Worm (Caenorhabditis elegans): Measurements from ENCODE around the gene aat-6.

ce11 chrV:11486680-11487079 lies 16.2 kb upstream of the aat-6 start, which contains the start of gene T11F9.10:
- no peak for TF ChIP-seq ceh-79 (tag; optimal IDR thresholded peaks at IDR 0.05)
- no peak for TF ChIP-seq snpc-1.1 (tag; optimal IDR thresholded peaks at IDR 0.05; ENCODE audit: insufficient read depth)
- TF ChIP-seq fkh-3 (tag; optimal IDR thresholded peaks at IDR 0.05), result no peak
- no peak for TF ChIP-seq Y56A3A.18 (GFP tag; IDR thresholded peaks at IDR 0.05)
- no peak for TF ChIP-seq T07F8.4 (tag; optimal IDR thresholded peaks at IDR 0.05)
- TF ChIP-seq aptf-2 (GFP tag; conservative IDR thresholded peaks at IDR 0.05), result no peak
- TF ChIP-seq pha-4 (tag; optimal IDR thresholded peaks at IDR 0.05), result no peak

Measured in whole organism, young adult.